Worm (Caenorhabditis elegans) whole organism, L3 larva: ENCODE measurements around the gene Y39A1A.16.

Source experiments
- R02D3.7 ChIP-seq: fragments of 150-350 bp; optimal IDR thresholded peaks from 2 replicates; lab custom pipeline; 2014; ENCODE audit warnings: missing biosample characterization, missing genetic modification characterization
- ZK546.5 ChIP-seq: sonication (generic microtip); optimal IDR thresholded peaks from 2 replicates; lab custom pipeline; 2017; ENCODE audit warnings: missing biosample characterization, missing genetic modification characterization
- aly-2 ChIP-seq: fragments of 150-350 bp; optimal IDR thresholded peaks from 2 replicates; lab custom pipeline; 2014; ENCODE audit warnings: missing biosample characterization, missing genetic modification characterization
- ama-1 ChIP-seq: fragments of 150-350 bp; optimal IDR thresholded peaks from 2 replicates; lab custom pipeline; 2018
- ceh-16 ChIP-seq: sonication (generic microtip); optimal IDR thresholded peaks from 2 replicates; lab custom pipeline; 2017; ENCODE audit warnings: missing biosample characterization, missing genetic modification characterization
- ceh-28 ChIP-seq: fragments of 150-350 bp; optimal IDR thresholded peaks from 2 replicates; lab custom pipeline; 2014; ENCODE audit warnings: missing biosample characterization, missing genetic modification reagents, missing genetic modification characterization
- ceh-82 ChIP-seq: fragments of 150-350 bp; optimal IDR thresholded peaks from 2 replicates; lab custom pipeline; 2014; ENCODE audit warnings: missing biosample characterization, missing genetic modification characterization
- ceh-9 ChIP-seq: sonication (generic microtip); optimal IDR thresholded peaks from 2 replicates; lab custom pipeline; 2018; ENCODE audit warnings: missing biosample characterization, missing genetic modification characterization
- daf-12 ChIP-seq: fragments of 150-350 bp; optimal IDR thresholded peaks from 2 replicates; lab custom pipeline; 2014; ENCODE audit warnings: missing biosample characterization, missing genetic modification reagents, missing genetic modification characterization
- egl-27 ChIP-seq: sonication (generic microtip); optimal IDR thresholded peaks from 4 replicates; lab custom pipeline; 2017; ENCODE audit warnings: missing biosample characterization, missing genetic modification reagents, missing genetic modification characterization
- egl-5 ChIP-seq: fragments of 150-350 bp; optimal IDR thresholded peaks from 2 replicates; lab custom pipeline; 2017; ENCODE audit warnings: missing biosample characterization, missing genetic modification reagents, missing genetic modification characterization, inconsistent platforms
- elt-1 ChIP-seq: fragments of 150-350 bp; optimal IDR thresholded peaks from 2 replicates; lab custom pipeline; 2014; ENCODE audit warnings: missing biosample characterization, missing genetic modification characterization
- elt-2 ChIP-seq: sonication (generic microtip); optimal IDR thresholded peaks from 2 replicates; lab custom pipeline; 2016; ENCODE audit warnings: missing genetic modification reagents, mild to moderate bottlenecking, missing genetic modification characterization, missing compliant biosample characterization
- elt-3 ChIP-seq, 3 experiments: fragments of 150-350 bp in 1 of 3; sonication (generic microtip) in 2 of 3; optimal IDR thresholded peaks; 2 replicates in 2 of 3; 4 replicates in 1 of 3; lab custom pipeline; 2014 to 2017; ENCODE audit warnings: missing biosample characterization in 3 of 3, missing genetic modification characterization in 3 of 3
- eor-1 ChIP-seq, 2 experiments: fragments of 150-350 bp; optimal IDR thresholded peaks; 2 replicates each; lab custom pipeline; 2014 to 2018; ENCODE audit warnings: missing biosample characterization in 2 of 2, missing genetic modification characterization in 2 of 2
- fkh-10 ChIP-seq: sonication (generic microtip); optimal IDR thresholded peaks from 2 replicates; lab custom pipeline; 2017; ENCODE audit warnings: missing biosample characterization, missing genetic modification reagents, missing genetic modification characterization
- fkh-2 ChIP-seq: fragments of 150-350 bp; optimal IDR thresholded peaks from 2 replicates; lab custom pipeline; 2014; ENCODE audit warnings: missing biosample characterization, missing genetic modification reagents, missing genetic modification characterization
- fos-1 ChIP-seq: fragments of 150-350 bp; optimal IDR thresholded peaks from 2 replicates; lab custom pipeline; 2014; ENCODE audit warnings: missing biosample characterization, missing genetic modification characterization
- hmg-11 ChIP-seq: sonication (generic microtip); optimal IDR thresholded peaks from 2 replicates; lab custom pipeline; 2016; ENCODE audit warnings: missing genetic modification characterization, missing compliant biosample characterization
- jun-1 ChIP-seq: fragments of 150-350 bp; optimal IDR thresholded peaks from 2 replicates; lab custom pipeline; 2014; ENCODE audit warnings: missing biosample characterization, missing genetic modification reagents, missing genetic modification characterization
- lin-15B ChIP-seq: fragments of 150-350 bp; optimal IDR thresholded peaks from 2 replicates; lab custom pipeline; 2014; ENCODE audit warnings: missing biosample characterization, missing genetic modification characterization
- lin-39 ChIP-seq: fragments of 150-350 bp; optimal IDR thresholded peaks from 2 replicates; lab custom pipeline; 2018; ENCODE audit warnings: missing biosample characterization, missing genetic modification reagents, missing genetic modification characterization
- lsy-12 ChIP-seq: sonication (generic microtip); optimal IDR thresholded peaks from 2 replicates; lab custom pipeline; 2016; ENCODE audit warnings: mild to moderate bottlenecking, missing genetic modification characterization, missing compliant biosample characterization
- mdl-1 ChIP-seq: fragments of 150-350 bp; optimal IDR thresholded peaks from 2 replicates; lab custom pipeline; 2014; ENCODE audit warnings: missing biosample characterization, missing genetic modification characterization
- mml-1 ChIP-seq: fragments of 150-350 bp; sonication (generic microtip); optimal IDR thresholded peaks from 3 replicates; lab custom pipeline; 2014; ENCODE audit warnings: missing biosample characterization, missing genetic modification characterization
- nfya-1 ChIP-seq: sonication (generic microtip); optimal IDR thresholded peaks from 2 replicates; lab custom pipeline; 2017; ENCODE audit warnings: missing genetic modification characterization, mild to moderate bottlenecking, missing compliant biosample characterization, antibody characterized with exemption, moderate library complexity; ENCODE audit not compliant: insufficient read depth
- nhr-11 ChIP-seq: fragments of 150-350 bp; optimal IDR thresholded peaks from 2 replicates; lab custom pipeline; 2014; ENCODE audit warnings: missing biosample characterization, missing genetic modification characterization
- nhr-12 ChIP-seq: fragments of 150-350 bp; optimal IDR thresholded peaks from 2 replicates; lab custom pipeline; 2014; ENCODE audit warnings: missing biosample characterization, missing genetic modification characterization
- nhr-23 ChIP-seq: fragments of 150-350 bp; optimal IDR thresholded peaks from 2 replicates; lab custom pipeline; 2014; ENCODE audit warnings: missing biosample characterization, missing genetic modification reagents, missing genetic modification characterization
- nhr-237 ChIP-seq: fragments of 150-350 bp; optimal IDR thresholded peaks from 2 replicates; lab custom pipeline; 2014; ENCODE audit warnings: missing biosample characterization, missing genetic modification characterization
- nhr-25 ChIP-seq: sonication (generic microtip); optimal IDR thresholded peaks from 2 replicates; lab custom pipeline; 2017; ENCODE audit warnings: missing biosample characterization, missing genetic modification characterization
- nhr-28 ChIP-seq: fragments of 150-350 bp; optimal IDR thresholded peaks from 2 replicates; lab custom pipeline; 2014; ENCODE audit warnings: missing biosample characterization, missing genetic modification characterization
- nhr-43 ChIP-seq: sonication (generic microtip); optimal IDR thresholded peaks from 2 replicates; lab custom pipeline; 2016; ENCODE audit warnings: mild to moderate bottlenecking, missing genetic modification characterization, missing compliant biosample characterization; ENCODE audit not compliant: poor library complexity, severe bottlenecking
- nhr-67 ChIP-seq: fragments of 150-350 bp; optimal IDR thresholded peaks from 2 replicates; lab custom pipeline; 2014; ENCODE audit warnings: missing biosample characterization, missing genetic modification characterization
- nhr-76 ChIP-seq: fragments of 150-350 bp; sonication (generic microtip); optimal IDR thresholded peaks from 5 replicates; lab custom pipeline; 2014; ENCODE audit warnings: missing biosample characterization, missing genetic modification characterization
- nhr-77 ChIP-seq: fragments of 150-350 bp; optimal IDR thresholded peaks from 2 replicates; lab custom pipeline; 2014; ENCODE audit warnings: missing biosample characterization, missing genetic modification characterization
- pha-4 ChIP-seq: fragments of 150-350 bp; optimal IDR thresholded peaks from 2 replicates; lab custom pipeline; 2014; ENCODE audit warnings: missing biosample characterization, missing genetic modification reagents, missing genetic modification characterization
- pqm-1 ChIP-seq: fragments of 150-350 bp; optimal IDR thresholded peaks from 2 replicates; lab custom pipeline; 2017; ENCODE audit warnings: missing biosample characterization, missing genetic modification characterization, inconsistent platforms
- sea-2 ChIP-seq: fragments of 150-350 bp; sonication (generic microtip); optimal IDR thresholded peaks from 4 replicates; lab custom pipeline; 2014; ENCODE audit warnings: missing biosample characterization, missing genetic modification reagents, missing genetic modification characterization
- skn-1 ChIP-seq: fragments of 150-350 bp; optimal IDR thresholded peaks from 2 replicates; lab custom pipeline; 2014; ENCODE audit warnings: missing biosample characterization, missing genetic modification characterization
- snpc-4 ChIP-seq: fragments of 150-350 bp; optimal IDR thresholded peaks from 2 replicates; lab custom pipeline; 2014; ENCODE audit warnings: missing biosample characterization, missing genetic modification characterization
- tbx-2 ChIP-seq: sonication (generic microtip); optimal IDR thresholded peaks from 2 replicates; lab custom pipeline; 2016; ENCODE audit warnings: mild to moderate bottlenecking, missing genetic modification characterization, missing compliant biosample characterization
- unc-39 ChIP-seq: sonication (generic microtip); optimal IDR thresholded peaks from 4 replicates; lab custom pipeline; 2017; ENCODE audit warnings: missing biosample characterization, missing genetic modification characterization
- unc-62 ChIP-seq: fragments of 150-350 bp; sonication (generic microtip); optimal IDR thresholded peaks from 4 replicates; lab custom pipeline; 2014; ENCODE audit warnings: missing biosample characterization, missing genetic modification reagents, missing genetic modification characterization
- zag-1 ChIP-seq: fragments of 150-350 bp; optimal IDR thresholded peaks from 2 replicates; lab custom pipeline; 2014; ENCODE audit warnings: missing biosample characterization, missing genetic modification characterization
- ztf-11 ChIP-seq: fragments of 150-350 bp; optimal IDR thresholded peaks from 2 replicates; lab custom pipeline; 2014; ENCODE audit warnings: missing biosample characterization, missing genetic modification characterization
- ztf-4 ChIP-seq: fragments of 150-350 bp; optimal IDR thresholded peaks from 2 replicates; lab custom pipeline; 2014; ENCODE audit warnings: missing biosample characterization, missing genetic modification characterization

Y39A1A.16 gene

DNA sequence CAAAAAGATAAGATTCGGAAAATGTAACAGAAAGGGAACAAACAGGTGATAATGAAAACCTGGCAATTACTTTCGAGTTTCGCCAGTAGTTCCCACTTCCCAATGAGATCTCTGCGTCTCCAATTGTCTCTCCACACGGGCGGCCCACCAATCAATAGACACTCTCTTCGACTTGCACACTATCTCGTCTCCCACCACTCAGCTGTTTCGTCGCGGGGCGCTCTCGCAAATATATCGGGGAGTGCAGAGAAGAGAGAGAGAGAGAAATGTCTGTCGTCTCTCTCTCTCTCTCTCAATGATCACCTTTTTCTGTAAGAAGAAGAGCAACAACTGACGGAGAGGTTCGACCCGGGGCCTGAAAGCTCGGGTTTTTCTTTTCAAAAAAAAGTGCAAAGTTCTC is 41.1 kb downstream of the Y39A1A.16 start:
- TF ChIP-seq skn-1 (tag; lab: Kevin White, UChicago) (peak; percentile 20), nhr-23 (peak; percentile 75), ceh-82 (tag; lab: Kevin White, UChicago) (peak; percentile 45), elt-3 (tag; optimal IDR thresholded peaks at IDR 0.05; lab: Kevin White, UChicago) (no peak), ama-1 (lab: Kevin White, UChicago) (peak; percentile 35), ceh-28 (tag; lab: Kevin White, UChicago) (peak; percentile 95), fos-1 (tag; lab: Kevin White, UChicago) (no peak), lin-15B (tag; lab: Kevin White, UChicago) (peak; percentile 80), unc-39 (tag; lab: Kevin White, UChicago) (no peak), tbx-2 (peak; percentile 33), pqm-1 (tag; lab: Kevin White, UChicago) (peak; percentile 68), nhr-76 (tag; lab: Kevin White, UChicago) (no peak), ceh-9 (tag; lab: Kevin White, UChicago) (no peak), mdl-1 (peak; percentile 70), ZK546.5 (tag; lab: Kevin White, UChicago) (no peak), daf-12 (tag; lab: Kevin White, UChicago) (no peak), nhr-237 (tag; lab: Kevin White, UChicago) (no peak), ztf-4 (tag; lab: Kevin White, UChicago) (no peak), lsy-12 (peak; percentile 71), zag-1 (no peak), nhr-25 (tag; lab: Kevin White, UChicago) (peak; percentile 81), egl-27 (peak; percentile 29), nhr-43 (tag; lab: Kevin White, UChicago) (peak; percentile 22), R02D3.7 (peak; percentile 56), mml-1 (tag; lab: Kevin White, UChicago) (no peak), hmg-11 (tag; lab: Kevin White, UChicago) (peak; percentile 98), egl-5 (tag; lab: Kevin White, UChicago) (peak; percentile 82), nhr-12 (tag; lab: Kevin White, UChicago) (no peak), fkh-2 (tag; lab: Kevin White, UChicago) (no peak), jun-1 (tag; lab: Kevin White, UChicago) (peak; percentile 87), nhr-67 (tag; lab: Kevin White, UChicago) (no peak), elt-2 (peak; percentile 86), aly-2 (tag; lab: Kevin White, UChicago) (no peak), snpc-4 (tag; lab: Kevin White, UChicago) (peak; percentile 50), pha-4 (tag; lab: Kevin White, UChicago) (peak; percentile 88), nhr-11 (tag; lab: Kevin White, UChicago) (peak; percentile 6), unc-62 (no peak), eor-1 (tag; optimal IDR thresholded peaks at IDR 0.05; lab: Kevin White, UChicago) (no peak), ceh-16 (tag; lab: Kevin White, UChicago) (no peak), ztf-11 (tag; lab: Kevin White, UChicago) (no peak), lin-39 (peak; percentile 86), nhr-77 (no peak), nhr-28 (tag; lab: Kevin White, UChicago) (no peak), nfya-1 (tag; lab: Kevin White, UChicago) (peak; percentile 97), sea-2 (GFP tag; lab: Kevin White, UChicago) (no peak), fkh-10 (GFP tag; lab: Kevin White, UChicago) (peak; percentile 29), elt-1 (tag; lab: Kevin White, UChicago) (peak; percentile 1)
- TF ChIP-seq, all 47 proteins: peak for 25
